Worm (Caenorhabditis elegans): ENCODE data around the gene lev-1.

DNA sequence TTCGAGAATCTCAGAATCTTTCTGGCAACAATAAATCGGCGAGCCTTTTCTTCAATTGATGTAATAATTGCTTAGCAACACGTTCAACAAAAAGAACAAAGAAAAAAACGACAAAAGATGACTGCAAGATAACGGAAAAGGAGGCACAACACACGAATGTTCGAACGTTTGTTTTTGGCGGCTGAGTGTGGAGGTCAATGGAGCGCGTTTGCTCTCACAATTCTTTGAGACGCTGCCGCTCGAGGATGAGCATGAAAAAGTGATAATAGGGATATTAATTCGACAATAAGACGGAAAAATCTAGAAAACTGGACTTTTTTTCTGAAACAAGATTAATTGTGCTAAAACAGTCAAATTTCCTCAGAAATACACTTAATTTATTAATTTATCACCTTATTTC lies 26.7 kb upstream of the lev-1 start:
- no peak for TF ChIP-seq ama-1 (optimal IDR thresholded peaks at IDR 0.05)
- TF ChIP-seq ets-7 (tag; optimal IDR thresholded peaks at IDR 0.05) = no peak
- TF ChIP-seq hmbx-1 (tag; optimal IDR thresholded peaks at IDR 0.05) = no peak
- TF ChIP-seq hnd-1 (tag; optimal IDR thresholded peaks at IDR 0.05) = no peak
- TF ChIP-seq pes-1 (GFP tag; IDR thresholded peaks at IDR 0.05) = no peak
- TF ChIP-seq scrt-1 (GFP tag; IDR thresholded peaks at IDR 0.05) = no peak
- TF ChIP-seq tbx-37 (GFP tag; conservative IDR thresholded peaks at IDR 0.05) = no peak
- TF ChIP-seq hmg-4 (GFP tag; optimal IDR thresholded peaks at IDR 0.05) = peak; percentile 15
- no peak for TF ChIP-seq ceh-36 (tag; optimal IDR thresholded peaks at IDR 0.05)
- no peak for TF ChIP-seq flt-1 (GFP tag; IDR thresholded peaks at IDR 0.05)
